Worm (Caenorhabditis elegans) whole organism, L2 larva: Measurements from ENCODE around the gene col-36.

ENCODE experiments used
- Y55F3AM.14 ChIP-seq: fragments of 200-800 bp; sonication (Bioruptor generic); optimal IDR thresholded peaks from 2 replicates; lab custom pipeline; 2018; ENCODE audit warnings: mild to moderate bottlenecking, missing genetic modification characterization, missing compliant biosample characterization
- snpc-4 ChIP-seq: fragments of 150-350 bp; optimal IDR thresholded peaks from 2 replicates; lab custom pipeline; 2014; ENCODE audit warnings: missing biosample characterization, missing genetic modification characterization

ce11 chrII:7126457-7126856 is 42.2 kb downstream of the col-36 start, which contains the start of gene F10E7.1:
- no peak for TF ChIP-seq snpc-4 (tag; lab: Kevin White, UChicago)
- no peak for TF ChIP-seq Y55F3AM.14 (GFP tag; lab: Kevin White, UChicago)
